Fruit fly (Drosophila melanogaster): ENCODE results near the gene Atg17.
A peak's percentile ranks its signal among the peaks of the same experiment; 100 is the strongest.

Gene Atg17

dm6 chr3R:5620387-5620956 is 49.0 kb upstream of the Atg17 start (continued):
- TF ChIP-seq CG3847 (GFP tag; IDR thresholded peaks at IDR 0.05) (peak; percentile 48; the same call in 1 of the 2 replicates), al (GFP tag; IDR thresholded peaks at IDR 0.05) (no peak), tup (GFP tag; optimal IDR thresholded peaks at IDR 0.05) (no peak), vnd (GFP tag; IDR thresholded peaks at IDR 0.05; ENCODE audit: partially characterized antibody) (no peak), lola (GFP tag; optimal IDR thresholded peaks at IDR 0.05) (peak in 1 of 3 experiments; percentile 67), tna (GFP tag; IDR thresholded peaks at IDR 0.05; ENCODE audit: partially characterized antibody) (no peak), CkIIα-i1 (GFP tag; IDR thresholded peaks at IDR 0.05) (no peak), her (GFP tag; optimal IDR thresholded peaks at IDR 0.05) (peak; percentile 44), sob (GFP tag; IDR thresholded peaks at IDR 0.05) (peak; percentile 37; the same call in 1 of the 2 replicates), Trl (optimal IDR thresholded peaks at IDR 0.05) (no peak), Trl (GFP tag; optimal IDR thresholded peaks at IDR 0.05) (peak; percentile 44), GATAe (GFP tag; conservative IDR thresholded peaks at IDR 0.05) (0 out of 2 replicates have a peak, but pooled peaks have one; percentile 20), CG7372 (GFP tag; IDR thresholded peaks at IDR 0.05) (peak; percentile 55; the same call in 1 of the 2 replicates), Camta (GFP tag; optimal IDR thresholded peaks at IDR 0.05) (peak; percentile 62), CG1024 (GFP tag; IDR thresholded peaks at IDR 0.05) (peak; percentile 69), CG2889 (GFP tag; IDR thresholded peaks at IDR 0.05) (no peak), MTF-1 (GFP tag; optimal IDR thresholded peaks at IDR 0.05; ENCODE audit: borderline replicate concordance) (peak; percentile 25), ro (GFP tag; IDR thresholded peaks at IDR 0.05) (no peak), amos (GFP tag; IDR thresholded peaks at IDR 0.05; ENCODE audit: partially characterized antibody) (no peak), unc-4 (GFP tag; IDR thresholded peaks at IDR 0.05; ENCODE audit: partially characterized antibody) (no peak), CG3995 (GFP tag; optimal IDR thresholded peaks at IDR 0.05) (peak; percentile 19), sens (GFP tag) (peak; percentile 93), CG9609 (GFP tag; optimal IDR thresholded peaks at IDR 0.05) (peak; percentile 57), CG12071 (GFP tag; optimal IDR thresholded peaks at IDR 0.05) (no peak), B-H2 (GFP tag; optimal IDR thresholded peaks at IDR 0.05) (no peak), CG17829 (tag; optimal IDR thresholded peaks at IDR 0.05) (peak; percentile 50), vfl (GFP tag; optimal IDR thresholded peaks at IDR 0.05) (peak; percentile 44), CG8359 (GFP tag; optimal IDR thresholded peaks at IDR 0.05; ENCODE audit: borderline replicate concordance) (no peak), pan (optimal IDR thresholded peaks at IDR 0.05) (no peak), pan (GFP tag; optimal IDR thresholded peaks at IDR 0.05 in 1 of 2, IDR thresholded peaks at IDR 0.05 in 1 of 2) (peak in 1 of 2 experiments; percentile 68), gfzf (GFP tag; optimal IDR thresholded peaks at IDR 0.05) (no peak), fu2 (GFP tag; optimal IDR thresholded peaks at IDR 0.05) (peak; percentile 44), CG31365 (tag; optimal IDR thresholded peaks at IDR 0.05) (no peak), sima (GFP tag; optimal IDR thresholded peaks at IDR 0.05) (no peak), Dip2 (GFP tag; IDR thresholded peaks at IDR 0.05) (no peak), CG34376 (GFP tag; optimal IDR thresholded peaks at IDR 0.05) (no peak), CG8290 (GFP tag; optimal IDR thresholded peaks at IDR 0.05) (peak; percentile 7), CG8290 (tag; optimal IDR thresholded peaks at IDR 0.05) (peak in 1 of 2 experiments; percentile 81), abd-A (tag; optimal IDR thresholded peaks at IDR 0.05) (no peak), CG16779 (GFP tag; IDR thresholded peaks at IDR 0.05) (no peak), ham (GFP tag; IDR thresholded peaks at IDR 0.05) (no peak), CHES-1-like (GFP tag; optimal IDR thresholded peaks at IDR 0.05) (peak; percentile 46), CG6254 (GFP tag; optimal IDR thresholded peaks at IDR 0.05) (peak; percentile 55), Pdp1 (GFP tag; optimal IDR thresholded peaks at IDR 0.05) (peak; percentile 43 to 70), CG3281 (GFP tag; optimal IDR thresholded peaks at IDR 0.05) (peak; percentile 3), CG8944 (GFP tag; optimal IDR thresholded peaks at IDR 0.05) (peak; percentile 52), lov (optimal IDR thresholded peaks at IDR 0.05) (no peak), lov (GFP tag; IDR thresholded peaks at IDR 0.05) (peak; percentile 84), zen (tag; optimal IDR thresholded peaks at IDR 0.05) (peak; percentile 21), Lpt (GFP tag; optimal IDR thresholded peaks at IDR 0.05) (no peak), CG6791 (GFP tag; IDR thresholded peaks at IDR 0.05; ENCODE audit: partially characterized antibody) (no peak)
